Fruit fly (Drosophila melanogaster) whole organism, prepupa: ENCODE measurements around the gene Cen.

Experiments
- Blimp-1 ChIP-seq: fragments of 200-800 bp; sonication (Bioruptor generic); optimal IDR thresholded peaks from 3 replicates; lab custom pipeline; 2017; ENCODE audit warnings: missing biosample characterization, missing genetic modification characterization, mild to moderate bottlenecking, moderate library complexity, missing genetic modification reagents
- CG10631 ChIP-seq: fragments of 200-800 bp; sonication (Bioruptor generic); optimal IDR thresholded peaks from 2 replicates; lab custom pipeline; 2016; ENCODE audit warnings: missing biosample characterization, missing genetic modification characterization
- CG11902 ChIP-seq: fragments of 200-800 bp; sonication (Bioruptor generic); optimal IDR thresholded peaks from 3 replicates; lab custom pipeline; 2016; ENCODE audit warnings: missing biosample characterization, missing genetic modification characterization
- CG15336 ChIP-seq: fragments of 200-800 bp; sonication (Bioruptor generic); IDR thresholded peaks from 2 replicates; pipeline ENCODE4 v1.3.6; 2022; ENCODE audit warnings: missing biosample characterization, missing genetic modification characterization
- CG16779 ChIP-seq: fragments of 200-800 bp; sonication (Bioruptor generic); optimal IDR thresholded peaks from 3 replicates; lab custom pipeline; 2017; ENCODE audit warnings: missing biosample characterization, mild to moderate bottlenecking, missing genetic modification characterization
- CG31627 ChIP-seq: fragments of 200-800 bp; sonication (Bioruptor generic); optimal IDR thresholded peaks from 3 replicates; lab custom pipeline; 2016; ENCODE audit warnings: missing biosample characterization, missing genetic modification characterization
- CG32006 ChIP-seq: fragments of 200-800 bp; sonication (Bioruptor generic); optimal IDR thresholded peaks from 3 replicates; lab custom pipeline; 2017; ENCODE audit warnings: missing biosample characterization, mild to moderate bottlenecking, missing genetic modification characterization
- CG34406 ChIP-seq: fragments of 200-800 bp; sonication (Bioruptor generic); optimal IDR thresholded peaks from 3 replicates; lab custom pipeline; 2016; ENCODE audit warnings: missing biosample characterization, missing genetic modification characterization
- CG3919 ChIP-seq: fragments of 200-800 bp; sonication (Bioruptor generic); optimal IDR thresholded peaks from 3 replicates; lab custom pipeline; 2016; ENCODE audit warnings: missing biosample characterization, missing genetic modification characterization
- CG4318 ChIP-seq: fragments of 200-800 bp; sonication (Bioruptor generic); optimal IDR thresholded peaks from 3 replicates; lab custom pipeline; 2017; ENCODE audit warnings: missing biosample characterization, mild to moderate bottlenecking, missing genetic modification characterization
- CG6163 ChIP-seq: fragments of 200-800 bp; sonication (Bioruptor generic); IDR thresholded peaks from 3 replicates; pipeline ENCODE4 v1.3.6; 2022; ENCODE audit warnings: missing biosample characterization, missing genetic modification characterization
- CG6276 ChIP-seq: fragments of 200-800 bp; sonication (Bioruptor generic); optimal IDR thresholded peaks from 2 replicates; lab custom pipeline; 2017; ENCODE audit warnings: missing biosample characterization, mild to moderate bottlenecking, missing genetic modification characterization
- CG6808 ChIP-seq: fragments of 200-800 bp; sonication (Bioruptor generic); optimal IDR thresholded peaks from 3 replicates; lab custom pipeline; 2017; ENCODE audit warnings: missing biosample characterization, missing genetic modification characterization, mild to moderate bottlenecking, moderate library complexity, missing genetic modification reagents
- CG6854 ChIP-seq: fragments of 200-800 bp; sonication (Bioruptor generic); optimal IDR thresholded peaks from 2 replicates; lab custom pipeline; 2017; ENCODE audit warnings: missing biosample characterization, mild to moderate bottlenecking, missing genetic modification characterization
- CG7368 ChIP-seq: fragments of 200-800 bp; sonication (Bioruptor generic); optimal IDR thresholded peaks from 3 replicates; lab custom pipeline; 2016; ENCODE audit warnings: missing biosample characterization, missing genetic modification characterization
- CG8119 ChIP-seq: fragments of 200-800 bp; sonication (Bioruptor generic); IDR thresholded peaks from 3 replicates; pipeline ENCODE4 v1.3.6; 2022; ENCODE audit warnings: missing biosample characterization, missing genetic modification characterization
- CG8319 ChIP-seq: fragments of 200-800 bp; sonication (Bioruptor generic); optimal IDR thresholded peaks from 3 replicates; lab custom pipeline; 2016; ENCODE audit warnings: missing biosample characterization, missing genetic modification characterization
- CG8632 ChIP-seq: fragments of 200-800 bp; sonication (Bioruptor generic); optimal IDR thresholded peaks from 3 replicates; lab custom pipeline; 2016; ENCODE audit warnings: missing biosample characterization, missing genetic modification characterization
- CG9139 ChIP-seq: fragments of 200-800 bp; sonication (Bioruptor generic); optimal IDR thresholded peaks from 3 replicates; lab custom pipeline; 2017; ENCODE audit warnings: missing biosample characterization, mild to moderate bottlenecking, missing genetic modification characterization
- Eip93F ChIP-seq: fragments of 200-800 bp; sonication (Bioruptor generic); optimal IDR thresholded peaks from 2 replicates; lab custom pipeline; 2016; ENCODE audit warnings: missing biosample characterization, mild to moderate bottlenecking, missing genetic modification characterization
- Ets96B ChIP-seq: fragments of 200-800 bp; optimal IDR thresholded peaks from 2 replicates; lab custom pipeline; 2019; ENCODE audit warnings: missing biosample characterization, mild to moderate bottlenecking, missing genetic modification characterization, moderate library complexity
- Gug ChIP-seq: fragments of 200-800 bp; sonication (Bioruptor generic); IDR thresholded peaks from 2 replicates; pipeline ENCODE4 v1.3.6; 2022; ENCODE audit warnings: missing biosample characterization, missing genetic modification characterization
- Lpt ChIP-seq: fragments of 200-800 bp; sonication (Bioruptor generic); optimal IDR thresholded peaks from 3 replicates; lab custom pipeline; 2016; ENCODE audit warnings: missing biosample characterization, missing genetic modification characterization
- Met ChIP-seq: fragments of 200-800 bp; sonication (Bioruptor generic); optimal IDR thresholded peaks from 3 replicates; lab custom pipeline; 2016; ENCODE audit warnings: missing biosample characterization, missing genetic modification characterization
- OdsH ChIP-seq: fragments of 200-800 bp; sonication (Bioruptor generic); optimal IDR thresholded peaks from 3 replicates; lab custom pipeline; 2016; ENCODE audit warnings: missing biosample characterization, missing genetic modification characterization
- Smox ChIP-seq: fragments of 200-800 bp; sonication (Bioruptor generic); optimal IDR thresholded peaks from 3 replicates; lab custom pipeline; 2016; ENCODE audit warnings: missing biosample characterization, missing genetic modification characterization
- Sox14 ChIP-seq: fragments of 200-800 bp; sonication (Bioruptor generic); optimal IDR thresholded peaks from 3 replicates; lab custom pipeline; 2016; ENCODE audit warnings: missing biosample characterization, missing genetic modification characterization
- Sox15 ChIP-seq: fragments of 200-800 bp; sonication (Bioruptor generic); optimal IDR thresholded peaks from 3 replicates; lab custom pipeline; 2016; ENCODE audit warnings: missing biosample characterization, missing genetic modification characterization
- acj6 ChIP-seq: fragments of 200-800 bp; sonication (Bioruptor generic); optimal IDR thresholded peaks from 3 replicates; lab custom pipeline; 2016; ENCODE audit warnings: missing biosample characterization, missing genetic modification characterization
- cyc ChIP-seq: fragments of 200-800 bp; sonication (Bioruptor generic); optimal IDR thresholded peaks from 3 replicates; lab custom pipeline; 2016; ENCODE audit warnings: missing biosample characterization, missing genetic modification characterization
- dac ChIP-seq: fragments of 200-800 bp; sonication (Bioruptor generic); optimal IDR thresholded peaks from 2 replicates; lab custom pipeline; 2017; ENCODE audit warnings: missing biosample characterization, mild to moderate bottlenecking, missing genetic modification characterization
- dsx ChIP-seq: fragments of 200-800 bp; optimal IDR thresholded peaks from 3 replicates; lab custom pipeline; 2019; ENCODE audit warnings: missing biosample characterization, mild to moderate bottlenecking, missing genetic modification characterization, moderate library complexity; ENCODE audit not compliant: poor library complexity, severe bottlenecking
- eg ChIP-seq: fragments of 200-800 bp; sonication (Bioruptor generic); IDR thresholded peaks from 3 replicates; pipeline ENCODE4 v1.3.6; 2022; ENCODE audit warnings: missing biosample characterization, missing genetic modification characterization
- esn ChIP-seq: fragments of 200-800 bp; sonication (Bioruptor generic); optimal IDR thresholded peaks from 2 replicates; lab custom pipeline; 2016; ENCODE audit warnings: missing biosample characterization, mild to moderate bottlenecking, missing genetic modification characterization, moderate library complexity
- fd59A ChIP-seq: fragments of 200-800 bp; sonication (Bioruptor generic); optimal IDR thresholded peaks from 2 replicates; lab custom pipeline; 2017; ENCODE audit warnings: missing biosample characterization, mild to moderate bottlenecking, missing genetic modification characterization, missing genetic modification reagents
- fkh ChIP-seq: fragments of 200-800 bp; sonication (Bioruptor generic); optimal IDR thresholded peaks from 3 replicates; lab custom pipeline; 2017; ENCODE audit warnings: missing biosample characterization, mild to moderate bottlenecking, missing genetic modification characterization, moderate library complexity
- lz ChIP-seq: fragments of 200-800 bp; sonication (Bioruptor generic); optimal IDR thresholded peaks from 3 replicates; lab custom pipeline; 2016; ENCODE audit warnings: missing biosample characterization, missing genetic modification characterization
- net ChIP-seq: fragments of 200-800 bp; sonication (Bioruptor generic); optimal IDR thresholded peaks from 3 replicates; lab custom pipeline; 2016; ENCODE audit warnings: missing biosample characterization, missing genetic modification characterization
- pdm3 ChIP-seq: fragments of 200-800 bp; sonication (Bioruptor generic); optimal IDR thresholded peaks from 3 replicates; lab custom pipeline; 2016; ENCODE audit warnings: missing biosample characterization, missing genetic modification characterization
- spab ChIP-seq: fragments of 200-800 bp; sonication (Bioruptor generic); optimal IDR thresholded peaks from 2 replicates; lab custom pipeline; 2017; ENCODE audit warnings: missing biosample characterization, mild to moderate bottlenecking, missing genetic modification characterization, missing genetic modification reagents
- ss ChIP-seq, 2 experiments: fragments of 200-800 bp; sonication (Bioruptor generic); optimal IDR thresholded peaks; 2 replicates in 1 of 2; 3 replicates in 1 of 2; lab custom pipeline; 2017 to 2018; ENCODE audit warnings: mild to moderate bottlenecking in 2 of 2, missing biosample characterization in 2 of 2, missing genetic modification characterization in 2 of 2, moderate library complexity in 1 of 2
- svp ChIP-seq: fragments of 200-800 bp; sonication (Bioruptor generic); peaks from one replicate; lab custom pipeline; 2016; ENCODE audit warnings: missing biosample characterization, missing genetic modification characterization
- vri ChIP-seq: fragments of 200-800 bp; sonication (Bioruptor generic); optimal IDR thresholded peaks from 3 replicates; lab custom pipeline; 2016; ENCODE audit warnings: missing biosample characterization, mild to moderate bottlenecking, missing genetic modification characterization

Cen gene

DNA sequence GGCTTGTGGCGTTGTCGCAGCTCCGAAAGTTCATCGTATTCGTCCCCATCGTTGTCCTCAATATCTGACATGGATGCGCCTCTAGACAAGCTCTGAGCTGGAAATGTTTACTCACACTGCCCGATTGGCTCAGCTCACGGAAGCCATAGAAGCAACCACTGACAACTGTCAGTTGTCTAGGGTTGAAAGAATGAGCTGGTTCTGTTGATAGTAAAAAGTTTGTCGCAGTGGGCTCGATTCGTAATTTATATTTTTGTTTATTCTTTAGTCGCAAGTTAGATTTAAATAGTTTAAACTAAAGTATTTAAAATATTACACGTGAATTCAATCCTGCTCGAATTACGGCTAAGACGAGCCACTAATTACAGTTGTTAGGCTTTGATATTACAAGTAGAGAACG lies 48.5 kb upstream of the Cen start, which contains the start of gene CarT:
Gene CarT, minus strand, starts transcription at position 101 of the 400 bp plus-strand sequence.
- TF ChIP-seq CG3919 (GFP tag; lab: Kevin White, UChicago) (no peak), lz (GFP tag; lab: Kevin White, UChicago) (no peak), CG8319 (GFP tag; lab: Kevin White, UChicago) (no peak), CG6163 (GFP tag; lab: Robert Waterston, UW) (no peak), CG8119 (no peak), CG6276 (GFP tag; lab: Kevin White, UChicago) (no peak), Lpt (GFP tag; lab: Kevin White, UChicago) (no peak)

DNA sequence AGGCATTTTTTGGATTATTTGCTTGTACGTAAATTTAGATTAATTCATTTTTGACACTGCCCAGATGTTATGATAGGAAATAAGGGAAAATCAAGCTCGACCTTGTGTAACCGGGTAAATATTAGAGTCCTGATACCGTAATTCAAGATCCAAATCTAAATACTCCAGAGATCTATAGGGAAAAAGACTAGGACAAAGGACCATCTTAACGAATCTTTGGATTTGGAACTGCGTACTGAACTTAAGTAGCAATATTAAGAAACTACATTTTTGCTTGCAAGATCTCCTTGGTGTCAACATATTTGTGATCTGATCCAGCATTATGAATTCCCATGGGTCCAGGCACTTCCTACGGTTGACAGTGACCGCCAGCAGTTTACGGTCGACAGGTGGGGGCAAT lies 44.8 kb upstream of the Cen start, which contains the start of gene CG9316:
Gene CG9316, minus strand, starts transcription at position 101 of the 400 bp plus-strand sequence.
- TF ChIP-seq spab (GFP tag; lab: Kevin White, UChicago), result no peak
- no peak for TF ChIP-seq Eip93F (GFP tag; lab: Kevin White, UChicago)
- TF ChIP-seq net, result no peak
- TF ChIP-seq Blimp-1 (GFP tag; lab: Kevin White, UChicago), result no peak
- TF ChIP-seq Ets96B (tag; lab: Kevin White, UChicago), result no peak
- TF ChIP-seq pdm3, result no peak
- TF ChIP-seq Gug (GFP tag; lab: Robert Waterston, UW), result no peak
- TF ChIP-seq CG3919 (GFP tag; lab: Kevin White, UChicago), result no peak
- TF ChIP-seq OdsH, result no peak
- TF ChIP-seq CG6854 (GFP tag; lab: Kevin White, UChicago), result no peak
- TF ChIP-seq CG4318 (GFP tag; lab: Kevin White, UChicago), result no peak
- TF ChIP-seq Smox (GFP tag; lab: Kevin White, UChicago), result no peak
- TF ChIP-seq CG7368, result no peak

DNA sequence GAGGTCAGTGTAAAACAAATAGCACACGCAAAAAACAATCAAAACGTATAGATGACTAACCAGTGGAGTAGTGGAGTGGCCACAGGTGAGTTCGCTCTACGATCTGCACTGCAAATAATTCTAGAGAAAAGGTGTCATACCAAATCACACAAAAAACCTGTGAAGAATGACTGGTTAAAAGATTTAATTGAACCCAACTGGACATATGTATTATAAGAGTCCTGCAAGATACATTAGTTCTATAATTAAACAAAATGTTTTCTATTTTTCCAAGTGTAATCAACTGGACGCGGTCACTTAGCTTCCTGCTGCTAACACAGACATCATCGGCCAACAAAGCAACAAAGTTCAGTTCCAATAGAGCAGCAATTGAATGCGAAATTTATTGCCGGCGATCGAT lies 42.4 kb upstream of the Cen start:
- TF ChIP-seq fd59A (GFP tag; lab: Kevin White, UChicago) (no peak), vri (GFP tag; lab: Kevin White, UChicago) (no peak), CG32006 (no peak), acj6 (no peak), CG34406 (GFP tag; lab: Kevin White, UChicago) (no peak), Eip93F (GFP tag; lab: Kevin White, UChicago) (no peak), Sox15 (GFP tag; lab: Kevin White, UChicago) (no peak), CG6163 (GFP tag; lab: Robert Waterston, UW) (0 out of 3 replicates have a peak, but pooled peaks have one; percentile 38), CG3919 (GFP tag; lab: Kevin White, UChicago) (no peak), CG6808 (GFP tag; lab: Kevin White, UChicago) (no peak), CG8632 (no peak), esn (no peak), CG9139 (no peak), dac (GFP tag; lab: Kevin White, UChicago) (no peak), CG16779 (no peak), CG31627 (GFP tag; lab: Kevin White, UChicago) (no peak), ss (GFP tag; optimal IDR thresholded peaks at IDR 0.05; lab: Kevin White, UChicago) (no peak), CG11902 (GFP tag; lab: Kevin White, UChicago) (no peak), Gug (GFP tag; lab: Robert Waterston, UW) (0 out of 2 replicates have a peak, but pooled peaks have one; percentile 51), Sox14 (GFP tag; lab: Kevin White, UChicago) (no peak), CG10631 (GFP tag; lab: Kevin White, UChicago) (no peak), eg (GFP tag; lab: Robert Waterston, UW) (0 out of 3 replicates have a peak, but pooled peaks have one; percentile 33), Met (GFP tag; lab: Kevin White, UChicago) (no peak), CG15336 (peak; percentile 58), svp (peak; percentile 36), cyc (GFP tag; lab: Kevin White, UChicago) (no peak), CG6276 (GFP tag; lab: Kevin White, UChicago) (no peak), dsx (GFP tag; lab: Kevin White, UChicago) (no peak), fkh (GFP tag; lab: Kevin White, UChicago) (no peak)
